Fruit fly (Drosophila melanogaster): ENCODE measurements around the gene HDAC4.

- TF ChIP-seq cnc (optimal IDR thresholded peaks at IDR 0.05) = no peak
- peak; percentile 70 for TF ChIP-seq Mnt (GFP tag; optimal IDR thresholded peaks at IDR 0.05)
- no peak for TF ChIP-seq CG12768 (GFP tag; optimal IDR thresholded peaks at IDR 0.05)
- TF ChIP-seq CG7045 (GFP tag; optimal IDR thresholded peaks at IDR 0.05) = no peak
- TF ChIP-seq CG14711 (tag; optimal IDR thresholded peaks at IDR 0.05) = no peak
- no peak for TF ChIP-seq Clk (GFP tag; optimal IDR thresholded peaks at IDR 0.05)
- TF ChIP-seq ovo (GFP tag; optimal IDR thresholded peaks at IDR 0.05) = no peak
- no peak for TF ChIP-seq Hr96 (GFP tag; optimal IDR thresholded peaks at IDR 0.05)
- TF ChIP-seq CG7101 (tag; optimal IDR thresholded peaks at IDR 0.05) = peak; percentile 2
Measured at dm6 chrX:13285001-13285748, at the start of gene HDAC4, which contains the start of gene CG15743.

Measured in whole organism, adult.